Worm (Caenorhabditis elegans): ENCODE data around the gene Y53F4B.7.

DNA sequence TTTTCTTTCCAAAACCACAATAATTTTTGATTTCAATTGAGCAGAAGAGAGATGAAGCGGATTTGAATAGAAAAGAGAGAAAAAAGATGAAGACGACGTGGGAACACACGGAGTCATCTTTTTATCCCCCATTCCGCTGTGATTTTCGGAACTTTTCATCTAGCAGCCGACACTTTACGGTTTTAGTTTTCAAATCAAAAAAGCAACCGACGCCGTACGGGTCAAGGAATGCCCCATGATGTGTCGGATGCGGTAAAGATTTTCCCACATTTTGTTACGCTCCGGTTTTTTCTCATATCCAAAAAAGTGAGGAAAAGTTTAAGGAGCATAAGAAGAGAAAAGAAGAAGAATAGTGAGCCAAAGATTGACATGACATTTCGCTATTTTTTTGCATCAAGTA lies 47.2 kb upstream of the Y53F4B.7 start:
- no peak for TF ChIP-seq him-1 (tag; optimal IDR thresholded peaks at IDR 0.05)
- TF ChIP-seq W03F9.2 (tag; optimal IDR thresholded peaks at IDR 0.05) = no peak

Data from whole organism, L4/young adult.